Fruit fly (Drosophila melanogaster): Measurements from ENCODE around the gene Wdr81.

Wdr81 gene

dm6 chr2L:12006397-12007330 is 14.1 kb downstream of the Wdr81 start (continued):
- TF ChIP-seq Mes4 (GFP tag; optimal IDR thresholded peaks at IDR 0.05) (peak; percentile 65), CG4424 (GFP tag; optimal IDR thresholded peaks at IDR 0.05) (peak; percentile 94), dm (GFP tag; optimal IDR thresholded peaks at IDR 0.05) (peak; percentile 45), croc (GFP tag; conservative IDR thresholded peaks at IDR 0.05) (peak; percentile 92), Stat92E (GFP tag; optimal IDR thresholded peaks at IDR 0.05) (peak in 1 of 3 experiments; percentile 73), CG12942 (GFP tag; optimal IDR thresholded peaks at IDR 0.05) (peak; percentile 82), inv (GFP tag; IDR thresholded peaks at IDR 0.05; ENCODE audit: partially characterized antibody) (no peak), Mrtf (GFP tag; IDR thresholded peaks at IDR 0.05) (no peak), Dek (tag; optimal IDR thresholded peaks at IDR 0.05) (peak; percentile 95), BEAF-32 (GFP tag; optimal IDR thresholded peaks at IDR 0.05) (no peak), CG7786 (GFP tag; optimal IDR thresholded peaks at IDR 0.05) (peak; percentile 75), Eip74EF (GFP tag; optimal IDR thresholded peaks at IDR 0.05) (peak in 1 of 2 experiments; percentile 98), Chrac-16 (GFP tag; optimal IDR thresholded peaks at IDR 0.05) (peak; percentile 90), CG9817 (tag; optimal IDR thresholded peaks at IDR 0.05) (peak; percentile 91), tio (GFP tag; optimal IDR thresholded peaks at IDR 0.05) (peak; percentile 96), vvl (GFP tag; IDR thresholded peaks at IDR 0.05) (no peak), CHES-1-like (GFP tag; optimal IDR thresholded peaks at IDR 0.05) (peak; percentile 32), CG10979 (tag; optimal IDR thresholded peaks at IDR 0.05) (peak; percentile 98), slou (GFP tag; optimal IDR thresholded peaks at IDR 0.05) (peak; percentile 89), CG3726 (GFP tag; IDR thresholded peaks at IDR 0.05) (no peak), Sox100B (GFP tag; optimal IDR thresholded peaks at IDR 0.05) (peak; percentile 99), CG18764 (GFP tag; optimal IDR thresholded peaks at IDR 0.05) (peak; percentile 74), Vsx1 (GFP tag; optimal IDR thresholded peaks at IDR 0.05) (peak; percentile 85), CG13424 (tag; optimal IDR thresholded peaks at IDR 0.05) (peak; percentile 98), CG15514 (GFP tag; optimal IDR thresholded peaks at IDR 0.05) (peak; percentile 80), amos (GFP tag; IDR thresholded peaks at IDR 0.05; ENCODE audit: partially characterized antibody) (no peak), vfl (GFP tag; optimal IDR thresholded peaks at IDR 0.05) (peak; percentile 60), MESR4 (GFP tag; optimal IDR thresholded peaks at IDR 0.05) (no peak), az2 (GFP tag; optimal IDR thresholded peaks at IDR 0.05) (peak; percentile 91), disco-r (GFP tag; optimal IDR thresholded peaks at IDR 0.05) (peak; percentile 18), CG10366 (GFP tag; IDR thresholded peaks at IDR 0.05) (no peak)

- TF ChIP-seq CrebB (tag; optimal IDR thresholded peaks at IDR 0.05) (peak; percentile 3), CG12219 (GFP tag; optimal IDR thresholded peaks at IDR 0.05) (no peak), sd (tag; optimal IDR thresholded peaks at IDR 0.05) (peak; percentile 93), Six4 (GFP tag; optimal IDR thresholded peaks at IDR 0.05) (no peak), scrt (GFP tag; optimal IDR thresholded peaks at IDR 0.05) (no peak), Myb (GFP tag; optimal IDR thresholded peaks at IDR 0.05) (no peak), CG34376 (GFP tag; optimal IDR thresholded peaks at IDR 0.05) (peak; percentile 47), Taf1 (GFP tag; IDR thresholded peaks at IDR 0.05) (no peak), chinmo (GFP tag; IDR thresholded peaks at IDR 0.05; ENCODE audit: partially characterized antibody) (no peak), z (GFP tag; IDR thresholded peaks at IDR 0.05) (no peak), Fer1 (GFP tag; optimal IDR thresholded peaks at IDR 0.05) (peak; percentile 35), bab2 (GFP tag; optimal IDR thresholded peaks at IDR 0.05) (no peak), CG16779 (GFP tag; IDR thresholded peaks at IDR 0.05) (no peak), dmrt11E (tag; optimal IDR thresholded peaks at IDR 0.05) (no peak), CG18599 (GFP tag; optimal IDR thresholded peaks at IDR 0.05) (peak; percentile 40), CG17361 (GFP tag; IDR thresholded peaks at IDR 0.05) (no peak)
Measured at dm6 chr2L:12005436-12006396, 15.0 kb downstream of the Wdr81 start.
